Fruit fly (Drosophila melanogaster) whole organism, pupa: ENCODE measurements around the gene p130CAS.

ENCODE experiments used
- CG13204 ChIP-seq: fragments of 200-800 bp; sonication (Bioruptor generic); optimal IDR thresholded peaks from 2 replicates; lab custom pipeline; 2018; ENCODE audit warnings: missing biosample characterization, mild to moderate bottlenecking, missing genetic modification characterization, moderate library complexity
- CG17806 ChIP-seq: fragments of 200-800 bp; sonication (Bioruptor generic); optimal IDR thresholded peaks from 2 replicates; lab custom pipeline; 2018; ENCODE audit warnings: missing biosample characterization, mild to moderate bottlenecking, missing genetic modification characterization, moderate library complexity
- CG34367 ChIP-seq: fragments of 200-800 bp; sonication (Bioruptor generic); optimal IDR thresholded peaks from 2 replicates; lab custom pipeline; 2018; ENCODE audit warnings: missing biosample characterization, mild to moderate bottlenecking, missing genetic modification characterization
- CG4496 ChIP-seq: fragments of 200-800 bp; sonication (Bioruptor generic); IDR thresholded peaks from 3 replicates; pipeline ENCODE4 v1.3.6; 2022; ENCODE audit warnings: missing biosample characterization, missing genetic modification characterization
- EcR ChIP-seq: fragments of 200-800 bp; sonication (Bioruptor generic); optimal IDR thresholded peaks from 3 replicates; lab custom pipeline; 2019; ENCODE audit warnings: missing biosample characterization, missing genetic modification characterization, mild to moderate bottlenecking, moderate library complexity, missing genetic modification reagents
- fd96Ca ChIP-seq: fragments of 200-800 bp; sonication (Bioruptor generic); IDR thresholded peaks from 3 replicates; pipeline ENCODE4 v1.3.6; 2022; ENCODE audit warnings: missing biosample characterization, missing genetic modification characterization
- gl ChIP-seq: fragments of 200-800 bp; sonication (Bioruptor generic); optimal IDR thresholded peaks from 2 replicates; lab custom pipeline; 2018; ENCODE audit warnings: missing biosample characterization, mild to moderate bottlenecking, missing genetic modification characterization
- rn ChIP-seq: fragments of 200-800 bp; sonication (Bioruptor generic); IDR thresholded peaks from 2 replicates; pipeline ENCODE4 v1.3.6; 2022; ENCODE audit warnings: missing biosample characterization, missing genetic modification characterization

DNA sequence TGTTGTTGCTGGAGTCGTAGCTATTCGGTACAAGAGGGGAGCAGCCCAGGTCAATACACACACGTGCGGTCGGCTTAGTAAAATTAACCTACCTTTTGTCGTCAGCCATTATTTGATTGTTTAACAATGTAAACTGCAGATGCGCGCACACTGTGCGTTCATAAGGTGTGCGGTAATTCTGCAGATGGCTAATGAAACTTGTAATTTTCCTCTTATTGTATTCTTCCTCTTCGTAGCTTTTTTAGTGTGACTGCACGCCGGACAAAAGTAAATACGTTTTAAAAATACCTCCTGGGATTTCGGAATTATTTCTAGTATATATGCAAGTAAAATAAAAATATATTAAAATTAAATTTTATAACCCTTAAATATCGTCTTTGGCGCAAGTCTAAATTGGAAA, 58.5 kb downstream of the p130CAS start, which contains the start of gene Prp4k:
- TF ChIP-seq gl (tag; lab: Kevin White, UChicago) (no peak), CG34367 (tag; lab: Kevin White, UChicago) (no peak), rn (no peak), CG4496 (GFP tag; lab: Robert Waterston, UW) (0 out of 3 replicates have a peak, but pooled peaks have one; percentile 36), EcR (GFP tag; lab: Kevin White, UChicago) (peak; percentile 48), fd96Ca (GFP tag; lab: Robert Waterston, UW) (no peak), CG17806 (tag; lab: Kevin White, UChicago) (no peak), CG13204 (GFP tag; lab: Kevin White, UChicago) (no peak)
